Worm (Caenorhabditis elegans): Measurements from ENCODE around the gene fbxb-84.
A peak's percentile ranks its signal among the peaks of the same experiment; 100 is the strongest.

The fbxb-84 gene

DNA sequence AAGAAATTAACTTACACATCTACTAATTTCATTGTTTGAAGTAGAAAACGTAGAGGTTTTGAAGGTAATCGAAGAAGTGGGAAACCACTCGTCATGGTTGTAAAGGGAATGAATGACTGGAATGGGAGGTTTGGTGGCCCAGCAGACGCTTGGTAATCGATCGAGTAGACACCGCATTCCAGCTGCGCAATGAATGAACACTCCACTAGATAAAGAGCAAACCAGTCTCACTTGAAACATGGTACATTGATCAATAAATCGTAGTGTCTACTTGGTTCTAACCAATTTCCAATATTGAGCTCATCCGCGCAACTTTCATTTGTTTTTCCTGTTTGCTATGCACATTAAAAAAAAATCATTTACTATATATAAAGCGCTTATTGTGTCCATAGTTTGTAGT lies at the start of gene fbxb-84:
TSS of gene fbxb-84 (minus strand) at position 101 of the 400 bp plus-strand sequence.
- no peak for TF ChIP-seq mep-1 (tag; optimal IDR thresholded peaks at IDR 0.05)
- no peak for TF ChIP-seq ces-1 (GFP tag; optimal IDR thresholded peaks at IDR 0.05)
- no peak for TF ChIP-seq nhr-28 (tag; optimal IDR thresholded peaks at IDR 0.05)
- TF ChIP-seq ceh-43 (GFP tag; optimal IDR thresholded peaks at IDR 0.05): no peak
- no peak for TF ChIP-seq ceh-39 (tag; optimal IDR thresholded peaks at IDR 0.05)
- TF ChIP-seq elt-1 (tag; optimal IDR thresholded peaks at IDR 0.05; ENCODE audit: borderline replicate concordance, insufficient read depth): no peak
- TF ChIP-seq mls-2 (tag; optimal IDR thresholded peaks at IDR 0.05): no peak
- TF ChIP-seq drap-1 (GFP tag; optimal IDR thresholded peaks at IDR 0.05): no peak
- TF ChIP-seq nhr-12 (tag; optimal IDR thresholded peaks at IDR 0.05): no peak
- no peak for TF ChIP-seq unc-62 (GFP tag; optimal IDR thresholded peaks at IDR 0.05)
- no peak for TF ChIP-seq ztf-11 (tag; optimal IDR thresholded peaks at IDR 0.05)
- TF ChIP-seq mab-5 (tag; optimal IDR thresholded peaks at IDR 0.05): no peak
- no peak for TF ChIP-seq ham-2 (GFP tag; optimal IDR thresholded peaks at IDR 0.05)
- TF ChIP-seq flh-1 (GFP tag; optimal IDR thresholded peaks at IDR 0.05): no peak
- TF ChIP-seq cnd-1 (tag; optimal IDR thresholded peaks at IDR 0.05): no peak

DNA sequence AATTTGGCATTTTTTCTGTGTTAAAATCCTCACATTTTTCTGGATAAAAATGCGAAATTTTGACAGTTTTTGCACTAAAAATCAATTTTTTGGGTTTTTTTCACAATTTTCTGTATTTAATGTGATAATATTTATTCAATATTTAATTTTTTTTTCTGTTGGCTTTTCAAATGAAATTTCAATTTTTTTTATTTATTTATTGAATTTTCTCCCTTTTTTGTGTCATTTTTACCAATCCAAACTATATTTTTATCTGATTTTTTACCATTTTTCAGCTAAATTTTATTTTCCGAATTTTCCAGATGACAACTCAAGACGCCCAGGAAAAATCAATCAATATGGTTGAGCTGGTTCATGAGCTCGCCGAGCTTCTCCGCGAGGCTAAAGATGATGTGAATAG lies 47.9 kb upstream of the fbxb-84 start, which contains the start of gene F40G9.17:
TSS of gene F40G9.17 (plus strand) at position 301 of the 400 bp plus-strand sequence.
- TF ChIP-seq pha-4 (tag; optimal IDR thresholded peaks at IDR 0.05) (no peak), drap-1 (GFP tag; optimal IDR thresholded peaks at IDR 0.05) (no peak)

DNA sequence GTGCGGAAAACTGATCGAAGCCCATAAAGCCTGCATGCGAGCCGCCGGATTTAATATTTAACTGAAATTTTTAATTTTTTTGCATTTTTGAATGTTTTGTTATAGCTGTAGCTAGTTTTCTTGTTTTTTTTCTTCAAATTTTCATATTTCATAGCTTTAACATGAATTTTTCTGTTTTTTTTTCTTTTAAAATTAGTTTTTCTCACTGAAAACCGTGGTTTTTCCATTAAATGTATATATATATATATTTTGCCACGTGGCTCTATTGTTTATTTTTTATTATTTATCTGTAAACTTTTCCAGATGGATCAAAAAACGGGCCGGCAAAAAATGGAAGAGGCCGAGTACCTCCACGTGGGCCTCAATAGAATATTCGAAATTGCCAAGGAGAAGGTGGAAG lies 45.5 kb upstream of the fbxb-84 start, which contains the start of gene sec-20:
TSS of gene sec-20 (plus strand) at position 301 of the 400 bp plus-strand sequence.
- TF ChIP-seq nhr-237 (tag; optimal IDR thresholded peaks at IDR 0.05) (no peak), bed-3 (GFP tag; optimal IDR thresholded peaks at IDR 0.05) (no peak), unc-39 (tag; optimal IDR thresholded peaks at IDR 0.05) (no peak), cnd-1 (tag; optimal IDR thresholded peaks at IDR 0.05) (no peak), M03D4.4 (tag; optimal IDR thresholded peaks at IDR 0.05) (no peak), mab-5 (tag; optimal IDR thresholded peaks at IDR 0.05) (no peak), ztf-11 (tag; optimal IDR thresholded peaks at IDR 0.05) (no peak), nhr-2 (tag; optimal IDR thresholded peaks at IDR 0.05) (no peak), ceh-39 (tag; optimal IDR thresholded peaks at IDR 0.05) (no peak), zip-8 (tag; optimal IDR thresholded peaks at IDR 0.05) (no peak)

DNA sequence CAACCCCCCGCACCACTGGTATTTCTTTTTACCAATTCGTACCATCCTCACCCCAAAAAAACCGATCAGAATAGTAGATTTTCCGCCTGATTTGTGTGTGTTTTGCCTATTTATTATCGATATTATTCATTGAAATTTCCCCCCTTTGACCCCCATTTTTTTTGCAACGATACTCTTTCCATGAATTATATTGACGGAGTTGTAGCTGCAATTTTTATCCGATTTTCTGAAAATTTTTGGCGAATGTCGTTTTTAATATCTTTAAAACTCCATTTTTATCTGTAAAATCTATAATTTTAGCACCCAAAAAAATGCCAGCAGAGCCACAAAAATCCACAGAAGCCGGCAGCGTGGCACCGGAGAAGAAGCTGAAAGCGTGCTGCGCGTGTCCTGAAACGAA lies 44.4 kb upstream of the fbxb-84 start, which contains the start of gene cox-17:
TSS of gene cox-17 (plus strand) at position 301 of the 400 bp plus-strand sequence.
- TF ChIP-seq nhr-12 (tag; optimal IDR thresholded peaks at IDR 0.05): no peak
- TF ChIP-seq ztf-11 (tag; optimal IDR thresholded peaks at IDR 0.05): no peak
- no peak for TF ChIP-seq hlh-1 (tag; optimal IDR thresholded peaks at IDR 0.05)
- TF ChIP-seq nhr-76 (tag; optimal IDR thresholded peaks at IDR 0.05): no peak

DNA sequence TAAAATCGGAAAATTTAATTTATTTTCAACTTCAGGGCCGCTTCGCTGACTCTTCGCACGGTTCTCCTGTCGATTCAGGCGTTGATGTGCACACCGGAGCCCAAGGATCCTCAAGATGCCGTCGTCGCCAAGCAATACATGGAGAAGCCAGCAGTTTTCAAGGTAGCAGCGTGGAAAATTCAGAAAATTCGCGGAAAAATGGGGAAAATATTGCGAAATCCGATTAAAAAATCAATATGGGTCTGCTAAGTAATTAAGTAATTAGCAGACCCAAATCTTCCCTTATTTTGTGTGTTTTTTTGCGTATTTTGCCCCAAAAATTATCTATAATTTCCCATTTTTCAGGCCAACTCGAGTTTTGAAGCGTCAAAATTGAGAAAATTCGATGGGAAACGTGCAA lies 43.0 kb upstream of the fbxb-84 start:
- TF ChIP-seq tbx-8 (GFP tag; optimal IDR thresholded peaks at IDR 0.05) (no peak), lin-32 (GFP tag; optimal IDR thresholded peaks at IDR 0.05) (no peak), nhr-12 (tag; optimal IDR thresholded peaks at IDR 0.05) (no peak), mab-5 (tag; optimal IDR thresholded peaks at IDR 0.05) (no peak), sem-2 (GFP tag; optimal IDR thresholded peaks at IDR 0.05) (no peak), drap-1 (GFP tag; optimal IDR thresholded peaks at IDR 0.05) (no peak), unc-62 (GFP tag; optimal IDR thresholded peaks at IDR 0.05) (no peak), elt-3 (tag; optimal IDR thresholded peaks at IDR 0.05) (no peak), ztf-11 (tag; optimal IDR thresholded peaks at IDR 0.05) (no peak), nhr-237 (tag; optimal IDR thresholded peaks at IDR 0.05) (no peak), unc-120 (tag; optimal IDR thresholded peaks at IDR 0.05; ENCODE audit: poor library complexity, severe bottlenecking) (no peak), nhr-76 (tag; optimal IDR thresholded peaks at IDR 0.05) (no peak), bed-3 (GFP tag; optimal IDR thresholded peaks at IDR 0.05) (no peak), ceh-39 (tag; optimal IDR thresholded peaks at IDR 0.05) (no peak), flh-1 (GFP tag; optimal IDR thresholded peaks at IDR 0.05) (no peak), zip-8 (tag; optimal IDR thresholded peaks at IDR 0.05) (no peak), lin-13 (tag; optimal IDR thresholded peaks at IDR 0.05) (no peak)

DNA sequence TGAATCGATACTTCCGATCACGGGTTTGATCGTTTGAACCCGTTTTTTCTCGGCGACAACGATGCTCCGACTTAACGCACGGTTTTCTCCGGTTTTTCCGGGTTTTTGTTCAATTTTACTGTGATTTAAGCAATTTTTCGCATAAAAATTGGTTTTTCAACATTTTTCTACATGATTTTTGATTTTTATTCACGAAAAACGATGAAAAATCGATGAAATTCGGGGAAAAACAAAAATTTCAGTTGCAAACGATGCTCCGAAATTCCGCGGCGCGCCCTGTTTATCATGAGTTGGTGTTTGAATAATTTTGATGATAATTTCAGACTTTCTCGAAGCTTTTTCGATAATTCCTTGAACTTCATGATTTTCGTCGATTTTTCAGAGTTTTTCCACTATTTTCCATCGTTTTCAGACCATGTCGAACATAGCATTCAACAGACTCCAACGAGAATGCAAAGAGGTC lies 42.2 kb upstream of the fbxb-84 start, which contains the start of gene ubc-20:
TSS of gene ubc-20 (plus strand) at position 413 of the 463 bp plus-strand sequence.
- TF ChIP-seq zip-8 (tag; optimal IDR thresholded peaks at IDR 0.05) (no peak), tbx-8 (GFP tag; optimal IDR thresholded peaks at IDR 0.05) (no peak), nhr-237 (tag; optimal IDR thresholded peaks at IDR 0.05) (peak; percentile 31), blmp-1 (tag; optimal IDR thresholded peaks at IDR 0.05) (no peak), M03D4.4 (tag; optimal IDR thresholded peaks at IDR 0.05) (no peak), ceh-39 (tag; optimal IDR thresholded peaks at IDR 0.05) (peak; percentile 41), ces-1 (GFP tag; optimal IDR thresholded peaks at IDR 0.05) (peak; percentile 2), nhr-76 (tag; optimal IDR thresholded peaks at IDR 0.05) (no peak), lsy-2 (tag; optimal IDR thresholded peaks at IDR 0.05) (no peak), hlh-1 (tag; optimal IDR thresholded peaks at IDR 0.05) (no peak)
